Fruit fly (Drosophila melanogaster) whole organism, wandering third instar larva: ENCODE results near the gene CG3323.

Source experiments
- brk ChIP-seq: fragments of 200-800 bp; sonication (Bioruptor generic); optimal IDR thresholded peaks from 2 replicates; lab custom pipeline; 2016; ENCODE audit warnings: missing biosample characterization, mild to moderate bottlenecking, missing genetic modification characterization
- dsf ChIP-seq: sonication (Bioruptor generic); optimal IDR thresholded peaks from 2 replicates; lab custom pipeline; 2016; ENCODE audit warnings: missing biosample characterization, missing genetic modification characterization, borderline replicate concordance
- ey ChIP-seq: fragments of 200-800 bp; sonication (Bioruptor generic); optimal IDR thresholded peaks from 2 replicates; lab custom pipeline; 2016; ENCODE audit warnings: missing biosample characterization, missing genetic modification characterization
- h ChIP-seq: fragments of 200-800 bp; sonication (Bioruptor generic); optimal IDR thresholded peaks from 3 replicates; lab custom pipeline; 2016; ENCODE audit warnings: missing biosample characterization, mild to moderate bottlenecking, missing genetic modification characterization
- jim ChIP-seq: fragments of 175-275, 200-325 bp; sonication (Bioruptor generic); optimal IDR thresholded peaks from 2 replicates; lab custom pipeline; 2016; ENCODE audit warnings: missing biosample characterization, mild to moderate bottlenecking, missing genetic modification characterization
- lola ChIP-seq: fragments of >200 bp; optimal IDR thresholded peaks from 2 replicates; lab custom pipeline; 2017; ENCODE audit warnings: missing biosample characterization, missing genetic modification characterization
- psq ChIP-seq: fragments of 200-800 bp; sonication (Bioruptor generic); optimal IDR thresholded peaks from 3 replicates; lab custom pipeline; 2017; ENCODE audit warnings: missing biosample characterization, mild to moderate bottlenecking, missing genetic modification characterization, moderate library complexity
- usp ChIP-seq: fragments of >200 bp; optimal IDR thresholded peaks from 2 replicates; lab custom pipeline; 2017; ENCODE audit warnings: missing biosample characterization, missing genetic modification characterization

dm6 chrX:5285835-5286234 lies 19.7 kb downstream of the CG3323 start:
- TF ChIP-seq lola (GFP tag; lab: Kevin White, UChicago), result no peak
- TF ChIP-seq h (GFP tag; lab: Kevin White, UChicago), result no peak
- TF ChIP-seq jim, result no peak
- no peak for TF ChIP-seq usp
- TF ChIP-seq brk (GFP tag; lab: Kevin White, UChicago), result no peak
- TF ChIP-seq ey, result no peak
- no peak for TF ChIP-seq dsf (GFP tag; lab: Kevin White, UChicago)
- TF ChIP-seq psq, result no peak
